Worm (Caenorhabditis elegans) whole organism, L4 larva: ENCODE data around the gene Y116A8C.24.

ENCODE experiments used
- T26A8.4 ChIP-seq: fragments of 200-800 bp; sonication (Bioruptor generic); IDR thresholded peaks from 2 replicates; pipeline ENCODE4 v1.3.6; 2022; ENCODE audit warnings: missing genetic modification characterization, missing compliant biosample characterization
- aly-2 ChIP-seq: sonication (generic microtip); optimal IDR thresholded peaks from 2 replicates; lab custom pipeline; 2018; ENCODE audit warnings: missing biosample characterization, missing genetic modification characterization
- ama-1 ChIP-seq: fragments of 150-350 bp; optimal IDR thresholded peaks from 2 replicates; lab custom pipeline; 2014; ENCODE audit warnings: inconsistent platforms, mixed read lengths
- arid-1 ChIP-seq: fragments of 200-800 bp; sonication (Bioruptor generic); conservative IDR thresholded peaks from 2 replicates; pipeline ENCODE4 v1.3.6; 2022; ENCODE audit warnings: missing genetic modification reagents, missing genetic modification characterization, missing compliant biosample characterization
- dve-1 ChIP-seq: sonication (generic microtip); optimal IDR thresholded peaks from 2 replicates; lab custom pipeline; 2017; ENCODE audit warnings: antibody characterized with exemption, mild to moderate bottlenecking, missing genetic modification characterization, missing compliant biosample characterization; ENCODE audit not compliant: insufficient read depth
- fos-1 ChIP-seq: fragments of 150-350 bp; optimal IDR thresholded peaks from 2 replicates; lab custom pipeline; 2014; ENCODE audit warnings: missing biosample characterization, missing genetic modification characterization
- lin-13 ChIP-seq: fragments of 150-350 bp; optimal IDR thresholded peaks from 2 replicates; lab custom pipeline; 2014; ENCODE audit warnings: missing biosample characterization, missing genetic modification reagents, missing genetic modification characterization
- lin-29 ChIP-seq: fragments of 200-800 bp; sonication (Bioruptor generic); IDR thresholded peaks from 2 replicates; pipeline ENCODE4 v1.3.6; 2022; ENCODE audit warnings: missing genetic modification reagents, missing genetic modification characterization, missing compliant biosample characterization
- lin-39 ChIP-seq: fragments of 150-350 bp; optimal IDR thresholded peaks from 2 replicates; lab custom pipeline; 2014; ENCODE audit warnings: missing biosample characterization, missing genetic modification reagents, missing genetic modification characterization
- nhr-76 ChIP-seq: fragments of 150-350 bp; optimal IDR thresholded peaks from 2 replicates; lab custom pipeline; 2014; ENCODE audit warnings: missing biosample characterization, missing genetic modification characterization
- pha-4 ChIP-seq, 2 experiments: fragments of 150-350 bp in 1 of 2; fragments of 200-800 bp in 1 of 2; sonication (Bioruptor generic) in 1 of 2; IDR thresholded peaks in 1 of 2; optimal IDR thresholded peaks in 1 of 2; 2 replicates each; pipeline versions ENCODE4 v1.3.6 to Lab custom; 2014 to 2022; ENCODE audit warnings: missing genetic modification characterization in 2 of 2, missing genetic modification reagents in 2 of 2, missing biosample characterization in 1 of 2, missing compliant biosample characterization in 1 of 2
- php-3 ChIP-seq: fragments of 200-800 bp; sonication (Bioruptor generic); IDR thresholded peaks from 2 replicates; pipeline ENCODE4 v1.3.6; 2022; ENCODE audit warnings: missing genetic modification reagents, missing genetic modification characterization, missing compliant biosample characterization
- saeg-2 ChIP-seq: fragments of 200-800 bp; sonication (Bioruptor generic); IDR thresholded peaks from 2 replicates; pipeline ENCODE4 v1.3.6; 2022; ENCODE audit warnings: missing genetic modification reagents, missing genetic modification characterization, missing compliant biosample characterization

- TF ChIP-seq T26A8.4 (GFP tag; lab: Robert Waterston, UW) (no peak), lin-39 (tag; lab: Kevin White, UChicago) (no peak), dve-1 (no peak), php-3 (GFP tag; lab: Robert Waterston, UW) (no peak), pha-4 (GFP tag; IDR thresholded peaks at IDR 0.05; lab: Robert Waterston, UW) (no peak), pha-4 (tag; optimal IDR thresholded peaks at IDR 0.05; lab: Kevin White, UChicago) (no peak), nhr-76 (tag; lab: Kevin White, UChicago) (no peak), saeg-2 (no peak), lin-29 (GFP tag; lab: Robert Waterston, UW) (no peak), aly-2 (tag; lab: Kevin White, UChicago) (no peak), arid-1 (GFP tag; lab: Robert Waterston, UW) (no peak), ama-1 (lab: Kevin White, UChicago) (no peak), lin-13 (GFP tag; lab: Kevin White, UChicago) (no peak), fos-1 (tag; lab: Kevin White, UChicago) (no peak)
Observed at ce11 chrIV:17048257-17048656, 22.4 kb downstream of the Y116A8C.24 start, which contains the start of gene athp-3.
